Fruit fly (Drosophila melanogaster) S2 (cell line): ENCODE measurements around the gene Spx.

ENCODE experiments used
- CG8478 ChIP-seq: fragments of >200 bp; optimal IDR thresholded peaks from 2 replicates; lab custom pipeline; 2018
- CTCF ChIP-seq, 2 experiments: fragments of >200 bp; optimal IDR thresholded peaks; 2 replicates each; lab custom pipeline; 2018

dm6 chrX:6252897-6253540 is 2.6 kb upstream of the Spx start:
- TF ChIP-seq CTCF (optimal IDR thresholded peaks at IDR 0.05; lab: Kevin White, UChicago) (no peak), CG8478 (lab: Kevin White, UChicago) (no peak)
